Fruit fly (Drosophila melanogaster) Kc167 (cell line): ENCODE measurements around the gene CG9592.

Experiments
- Myc ChIP-seq: fragments of >200 bp; optimal IDR thresholded peaks from 2 replicates; lab custom pipeline; 2017; ENCODE audit warnings: missing external identifiers
- Sin3A ChIP-seq: fragments of >200 bp; optimal IDR thresholded peaks from 2 replicates; lab custom pipeline; 2018; ENCODE audit warnings: missing external identifiers
- h ChIP-seq: fragments of >200 bp; optimal IDR thresholded peaks from 3 replicates; lab custom pipeline; 2018; ENCODE audit warnings: missing external identifiers
- insv ChIP-seq: fragments of >200 bp; optimal IDR thresholded peaks from 3 replicates; lab custom pipeline; 2018; ENCODE audit warnings: missing external identifiers
- psq ChIP-seq: fragments of >200 bp; optimal IDR thresholded peaks from 2 replicates; lab custom pipeline; 2017; ENCODE audit warnings: missing external identifiers
- ttk ChIP-seq: sonication (Bioruptor generic); optimal IDR thresholded peaks from 2 replicates; lab custom pipeline; 2017; ENCODE audit warnings: missing external identifiers

CG9592 gene

DNA sequence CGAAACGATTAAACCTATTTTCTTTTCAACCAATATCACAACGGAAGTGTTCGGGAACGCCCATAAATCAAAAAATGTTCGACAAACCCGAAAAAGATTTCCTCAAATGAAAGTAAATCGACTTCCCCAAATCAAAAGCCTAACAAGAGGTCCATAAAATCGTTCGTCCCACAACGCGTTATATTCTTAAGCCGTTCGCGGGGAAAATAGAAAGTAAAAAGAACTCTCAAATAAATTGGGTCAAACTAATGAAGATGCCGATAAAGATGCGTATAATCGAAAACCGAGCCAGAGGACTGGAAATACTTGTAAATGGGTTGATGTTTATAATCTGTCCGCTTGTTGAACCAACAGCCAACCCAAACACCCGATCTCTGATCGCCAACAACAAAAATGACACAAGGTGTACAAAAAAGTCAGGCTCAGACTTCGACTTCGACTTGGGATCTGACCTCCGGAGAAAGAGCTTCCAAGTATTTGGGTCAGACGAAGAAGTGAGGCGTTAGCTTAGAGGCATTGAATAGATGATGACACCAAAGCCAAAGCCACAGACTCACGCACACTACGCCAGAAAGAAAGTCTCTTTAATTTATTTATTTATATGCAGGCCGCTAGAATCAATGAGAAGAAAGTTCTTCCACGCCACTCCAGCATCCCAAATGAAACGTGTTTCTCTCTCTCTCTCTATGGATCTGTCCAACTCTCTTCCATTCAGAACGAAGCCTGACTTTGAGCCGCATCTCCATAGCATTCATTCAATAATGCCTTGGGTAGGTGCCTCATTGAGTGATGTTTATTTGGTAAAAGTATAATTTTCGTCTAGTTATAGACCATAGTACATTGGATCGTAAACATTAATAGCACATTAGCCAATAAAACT, 5.1 kb downstream of the CG9592 start:
- no peak for TF ChIP-seq h (lab: Kevin White, UChicago)
- TF ChIP-seq ttk, result no peak
- no peak for TF ChIP-seq Sin3A (lab: Kevin White, UChicago)
- TF ChIP-seq psq (lab: Kevin White, UChicago), result no peak
- no peak for TF ChIP-seq Myc (lab: Kevin White, UChicago)
- no peak for TF ChIP-seq insv (lab: Kevin White, UChicago)

DNA sequence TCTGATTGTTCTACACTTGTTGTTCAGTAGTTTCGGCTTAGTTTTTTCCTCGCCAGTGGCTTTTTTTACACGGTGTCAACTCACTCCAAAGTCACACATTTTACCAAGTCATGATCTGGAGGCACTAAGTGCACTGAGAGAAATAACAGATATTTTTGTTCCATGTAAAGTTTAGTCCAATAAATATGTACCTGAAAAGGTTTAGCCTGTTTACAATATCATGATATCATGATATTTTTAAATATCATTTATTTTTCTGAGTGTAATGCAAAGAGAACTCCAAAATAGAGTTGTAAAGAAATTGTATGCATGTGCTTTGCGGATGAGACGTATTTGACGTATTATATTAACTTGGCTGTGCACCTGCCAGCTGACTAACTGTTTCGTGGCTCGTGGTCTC, 14.2 kb downstream of the CG9592 start:
- TF ChIP-seq h (lab: Kevin White, UChicago), result no peak
- TF ChIP-seq psq (lab: Kevin White, UChicago), result no peak
- no peak for TF ChIP-seq Sin3A (lab: Kevin White, UChicago)
- TF ChIP-seq Myc (lab: Kevin White, UChicago), result no peak
- TF ChIP-seq ttk, result no peak
- TF ChIP-seq insv (lab: Kevin White, UChicago), result no peak

DNA sequence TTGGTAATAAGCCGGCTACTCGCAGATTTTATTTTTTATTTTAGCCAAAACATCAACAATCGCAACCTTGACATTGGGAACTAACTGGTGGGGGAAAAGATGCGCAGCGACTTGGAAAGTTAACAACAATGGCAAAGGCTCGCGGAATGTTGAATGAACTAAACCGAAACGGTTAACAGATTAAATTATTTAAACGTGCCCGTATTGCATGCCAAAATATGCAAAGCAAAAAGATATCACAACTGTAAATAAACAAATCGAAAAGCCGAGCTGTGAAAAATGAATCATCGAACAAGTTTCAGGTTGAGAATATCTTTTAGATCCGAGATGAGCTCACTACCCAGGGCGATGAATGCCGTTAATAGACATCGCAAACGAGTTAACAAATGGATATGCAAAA, 15.5 kb downstream of the CG9592 start:
- TF ChIP-seq insv (lab: Kevin White, UChicago) (no peak), Sin3A (lab: Kevin White, UChicago) (no peak), ttk (no peak), h (lab: Kevin White, UChicago) (no peak), psq (lab: Kevin White, UChicago) (no peak), Myc (lab: Kevin White, UChicago) (no peak)

DNA sequence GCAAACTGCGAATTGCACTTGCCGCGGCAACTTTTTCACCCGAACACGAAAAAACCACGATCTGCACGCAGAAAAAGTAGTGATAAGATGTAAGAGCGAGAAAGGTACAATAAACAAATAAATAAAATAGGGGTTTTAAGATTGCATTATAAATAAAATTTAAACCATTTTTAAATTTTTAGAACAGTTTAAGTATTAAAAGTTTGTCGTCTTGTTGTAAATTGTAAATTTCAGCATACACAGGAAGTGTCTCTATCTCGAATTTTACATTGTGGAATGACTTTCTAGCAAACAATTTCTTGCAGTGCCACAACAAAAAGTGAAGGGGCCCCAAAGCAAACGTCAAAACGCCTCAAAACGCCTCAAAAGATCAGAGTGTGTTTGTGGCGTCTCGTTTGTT, 17.0 kb downstream of the CG9592 start:
- TF ChIP-seq psq (lab: Kevin White, UChicago) (no peak), h (lab: Kevin White, UChicago) (no peak)

DNA sequence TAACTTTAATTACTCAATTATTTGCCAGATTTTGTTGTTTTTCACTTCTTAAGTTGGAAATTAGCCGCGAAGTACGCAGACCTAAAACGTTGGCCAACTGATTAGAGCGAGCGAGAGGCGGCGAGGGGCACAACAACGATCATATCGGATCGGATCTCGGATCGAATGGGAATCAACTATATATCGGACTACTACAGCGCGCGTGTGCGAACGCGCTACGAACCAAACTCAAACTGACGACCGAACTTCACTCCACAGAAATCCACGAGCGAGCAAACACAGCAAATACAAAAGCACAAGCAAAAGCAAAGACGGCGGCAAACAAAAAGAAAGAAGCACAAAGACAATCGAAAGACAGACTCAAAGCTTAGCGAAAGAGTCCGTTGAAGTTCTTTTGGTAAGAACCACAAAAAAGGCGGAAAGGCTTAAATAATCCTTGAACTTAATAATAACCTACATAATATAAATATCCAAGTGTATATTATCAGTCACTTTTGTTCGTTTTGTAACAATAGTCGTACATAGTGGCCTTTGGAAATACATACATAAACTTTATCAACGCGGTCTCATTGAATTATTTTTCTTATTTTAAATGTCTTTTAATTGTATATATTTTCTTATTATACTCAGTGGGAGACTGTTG, 18.5 kb downstream of the CG9592 start, which contains the start of the genes bbg and CG43246:
Gene bbg, minus strand, starts transcription at position 235 of the 643 bp plus-strand sequence.
Gene CG43246, plus strand, starts transcription at position 593 of the 643 bp plus-strand sequence.
- no peak for TF ChIP-seq h (lab: Kevin White, UChicago)
- TF ChIP-seq ttk, result no peak
- no peak for TF ChIP-seq psq (lab: Kevin White, UChicago)
- no peak for TF ChIP-seq Sin3A (lab: Kevin White, UChicago)
- no peak for TF ChIP-seq insv (lab: Kevin White, UChicago)
- no peak for TF ChIP-seq Myc (lab: Kevin White, UChicago)

DNA sequence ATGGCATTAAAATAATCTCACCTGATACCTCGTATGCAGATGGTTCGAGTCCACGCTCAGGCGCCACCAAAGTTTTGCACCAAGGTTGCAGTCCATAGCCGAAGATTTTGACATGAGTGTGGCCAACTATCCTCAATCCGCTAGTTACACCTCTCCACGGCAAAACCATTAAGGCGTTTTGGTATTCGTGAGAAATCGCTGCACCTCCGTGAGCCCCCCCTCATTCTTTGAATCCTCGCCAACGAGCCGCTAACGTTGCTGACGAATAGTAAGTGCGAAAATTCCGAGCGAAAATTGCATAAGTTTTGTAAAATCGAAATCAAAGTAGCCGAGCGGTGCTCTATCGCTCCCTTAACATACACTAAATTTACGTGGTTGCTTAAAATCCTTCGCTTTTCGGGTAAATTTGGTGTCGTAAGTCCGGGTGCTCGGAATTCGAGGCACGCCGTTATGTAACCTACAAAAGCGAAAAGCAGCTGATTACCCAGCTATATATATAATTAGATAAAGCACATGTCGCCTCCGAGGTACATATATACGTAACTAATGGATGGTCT, 19.9 kb downstream of the CG9592 start, which contains the start of gene Mpcp2:
Gene Mpcp2, plus strand, starts transcription at position 217 of the 557 bp plus-strand sequence.
- TF ChIP-seq ttk (no peak), h (lab: Kevin White, UChicago) (no peak), psq (lab: Kevin White, UChicago) (no peak), insv (lab: Kevin White, UChicago) (no peak), Sin3A (lab: Kevin White, UChicago) (no peak), Myc (lab: Kevin White, UChicago) (no peak)

DNA sequence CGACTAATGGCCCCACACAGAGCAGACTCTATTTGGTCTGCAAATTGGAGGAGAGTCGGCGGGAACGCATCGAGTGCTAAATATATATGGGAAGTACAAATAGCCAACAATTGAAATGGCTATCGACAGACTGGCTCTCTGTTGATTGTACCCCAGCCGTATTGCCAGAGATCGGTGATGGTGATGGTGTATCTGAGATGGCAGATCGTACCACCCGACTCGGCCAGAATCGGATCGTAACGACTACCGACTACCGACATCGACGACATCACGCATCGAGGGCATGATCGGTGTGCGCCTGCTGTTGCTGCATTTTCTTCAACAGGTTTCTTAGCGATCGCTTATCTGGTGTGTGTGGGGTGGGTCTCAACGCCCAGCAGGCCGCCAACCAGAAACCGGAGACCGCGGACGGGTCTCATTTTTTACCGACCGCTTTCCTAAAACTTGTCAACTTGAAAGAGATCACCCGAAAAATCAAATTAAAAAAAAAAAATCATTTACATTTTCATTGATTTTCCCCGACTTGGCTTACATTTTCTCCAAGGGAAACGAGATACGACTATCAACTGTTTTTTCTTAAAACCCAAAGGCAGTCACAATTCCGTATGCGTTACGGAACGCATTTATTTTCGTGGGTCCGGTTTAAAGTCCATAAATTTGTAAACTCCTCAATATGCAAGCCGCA, 26.5 kb downstream of the CG9592 start:
- TF ChIP-seq h (lab: Kevin White, UChicago), result no peak
- no peak for TF ChIP-seq Sin3A (lab: Kevin White, UChicago)

DNA sequence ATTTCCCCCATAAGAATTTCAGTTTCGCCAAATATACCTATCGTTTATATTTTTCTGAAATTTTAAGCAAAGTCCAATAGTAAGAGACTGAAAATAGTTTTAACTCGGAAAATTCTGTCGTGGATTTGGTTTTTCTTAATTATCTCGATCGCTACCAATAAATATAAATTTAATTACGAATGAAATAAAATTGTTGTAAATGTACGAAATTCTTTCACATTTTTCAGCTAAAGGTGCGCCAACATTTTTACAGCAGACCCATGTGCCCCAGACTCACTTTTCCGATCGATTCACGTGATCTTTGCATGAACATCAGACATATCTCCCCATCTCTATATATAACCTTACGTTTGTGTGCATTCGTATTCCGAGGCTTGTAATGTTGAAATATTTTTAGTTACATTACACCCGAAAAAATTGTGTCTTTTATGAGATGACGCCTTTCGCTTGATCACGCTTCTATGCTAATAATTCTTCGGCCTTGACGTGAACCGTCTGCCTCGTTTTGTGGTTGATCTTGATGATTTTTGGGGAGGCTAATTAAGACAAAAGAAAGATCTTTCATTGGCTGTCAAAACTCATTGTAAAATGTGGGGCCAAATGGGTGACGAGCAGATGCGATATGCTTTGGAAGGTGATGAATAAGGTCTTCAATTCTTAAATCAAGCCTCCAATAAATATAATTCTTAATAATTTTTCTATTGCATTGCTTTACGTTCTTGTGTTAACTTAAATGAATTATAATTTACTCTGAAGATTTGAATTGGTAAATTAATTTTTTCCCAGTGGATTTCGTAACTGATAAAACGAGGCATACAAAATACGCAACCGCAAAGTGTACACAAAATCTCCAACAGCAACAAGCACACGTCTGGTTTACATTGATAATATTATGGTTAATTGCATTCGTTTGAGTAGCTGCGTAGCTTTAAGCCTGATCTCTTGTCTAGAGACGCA, 27.6 kb downstream of the CG9592 start:
- TF ChIP-seq insv (lab: Kevin White, UChicago), result no peak
- no peak for TF ChIP-seq ttk
- TF ChIP-seq h (lab: Kevin White, UChicago), result no peak
- no peak for TF ChIP-seq Sin3A (lab: Kevin White, UChicago)
- TF ChIP-seq Myc (lab: Kevin White, UChicago), result no peak
- no peak for TF ChIP-seq psq (lab: Kevin White, UChicago)

DNA sequence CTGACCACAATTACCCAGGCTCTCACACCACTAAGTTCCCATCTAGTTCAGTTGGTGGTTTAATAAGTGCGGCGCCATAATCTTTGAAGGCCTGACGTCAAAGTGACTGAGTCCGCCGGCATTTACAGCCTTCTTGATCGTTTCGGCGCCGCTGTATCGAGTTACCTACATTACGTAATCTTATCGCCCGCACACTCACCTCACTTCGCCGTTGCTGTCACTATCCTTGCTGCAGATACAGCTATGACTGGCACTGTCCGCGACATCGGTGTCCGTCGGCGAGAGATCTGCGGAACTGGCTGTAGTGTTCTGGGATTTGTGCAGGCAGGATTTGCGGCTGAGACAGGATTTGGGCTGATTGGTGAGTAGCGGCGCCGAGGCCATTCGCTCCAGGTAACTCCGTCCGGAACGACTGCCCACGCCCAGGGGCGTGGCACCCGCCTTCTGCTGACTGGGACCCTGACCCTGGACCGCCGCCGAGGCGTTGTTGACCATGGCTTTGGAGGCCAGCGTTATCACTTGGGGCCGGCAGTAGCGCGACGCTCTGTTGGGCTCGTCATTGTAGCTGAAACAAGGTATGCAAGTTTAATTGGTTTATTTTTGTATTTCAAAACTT, 29.4 kb downstream of the CG9592 start:
- no peak for TF ChIP-seq psq (lab: Kevin White, UChicago)
- TF ChIP-seq insv (lab: Kevin White, UChicago), result no peak
- TF ChIP-seq ttk, result no peak
- no peak for TF ChIP-seq h (lab: Kevin White, UChicago)
- TF ChIP-seq Myc (lab: Kevin White, UChicago), result no peak
- TF ChIP-seq Sin3A (lab: Kevin White, UChicago), result no peak
